Fruit fly (Drosophila melanogaster): Measurements from ENCODE around the gene Hsp23.
A peak's percentile ranks its signal among the peaks of the same experiment; 100 is the strongest.

Gene Hsp23

DNA sequence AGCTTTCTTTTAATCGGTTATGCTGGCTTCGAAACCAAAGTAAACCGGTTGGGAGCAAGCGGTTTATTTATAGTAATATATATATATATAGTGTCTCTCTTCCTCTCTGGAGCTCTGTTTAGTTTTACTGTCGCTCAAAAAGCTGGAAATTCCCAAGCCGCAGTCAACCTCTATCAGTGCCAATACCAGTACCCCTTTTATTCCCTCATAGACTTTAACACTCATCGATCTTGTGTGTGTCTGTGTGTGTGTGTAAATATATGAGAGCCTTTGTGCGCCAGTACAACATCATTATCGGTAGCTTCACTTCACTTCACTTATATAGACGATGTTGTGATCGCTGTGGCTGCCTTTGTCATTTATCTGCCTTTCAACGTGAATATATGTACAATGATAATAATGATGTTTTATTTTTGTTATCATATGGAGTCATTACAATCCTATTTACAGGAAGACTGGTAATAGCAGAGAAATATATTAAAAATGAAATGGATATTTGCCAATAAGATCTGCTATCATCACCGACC is 43.7 kb upstream of the Hsp23 start:
- TF ChIP-seq esg (GFP tag; conservative IDR thresholded peaks at IDR 0.05) (no peak), Med (GFP tag) (peak; percentile 50), CG7963 (GFP tag; IDR thresholded peaks at IDR 0.05; ENCODE audit: partially characterized antibody) (no peak), CG12659 (GFP tag; optimal IDR thresholded peaks at IDR 0.05) (no peak), trh (GFP tag; optimal IDR thresholded peaks at IDR 0.05) (no peak), cg (GFP tag; optimal IDR thresholded peaks at IDR 0.05) (peak; percentile 49), CG4730 (GFP tag; IDR thresholded peaks at IDR 0.05) (no peak), CG12769 (tag; optimal IDR thresholded peaks at IDR 0.05) (peak; percentile 63), Hr39 (optimal IDR thresholded peaks at IDR 0.05) (no peak), CG3995 (GFP tag; optimal IDR thresholded peaks at IDR 0.05) (peak; percentile 27), nom (GFP tag; optimal IDR thresholded peaks at IDR 0.05) (peak; percentile 34), CG30431 (GFP tag; optimal IDR thresholded peaks at IDR 0.05) (no peak), pan (optimal IDR thresholded peaks at IDR 0.05) (no peak), pan (GFP tag; optimal IDR thresholded peaks at IDR 0.05 in 1 of 2, IDR thresholded peaks at IDR 0.05 in 1 of 2) (no peak), scrt (GFP tag; optimal IDR thresholded peaks at IDR 0.05) (no peak), her (GFP tag; optimal IDR thresholded peaks at IDR 0.05) (no peak), Stat92E (GFP tag; optimal IDR thresholded peaks at IDR 0.05) (no peak), NFAT (GFP tag; IDR thresholded peaks at IDR 0.05) (no peak), Trl (optimal IDR thresholded peaks at IDR 0.05) (peak; percentile 7 to 32), Trl (GFP tag; optimal IDR thresholded peaks at IDR 0.05) (no peak), CG42726 (GFP tag; IDR thresholded peaks at IDR 0.05; ENCODE audit: partially characterized antibody) (no peak)

DNA sequence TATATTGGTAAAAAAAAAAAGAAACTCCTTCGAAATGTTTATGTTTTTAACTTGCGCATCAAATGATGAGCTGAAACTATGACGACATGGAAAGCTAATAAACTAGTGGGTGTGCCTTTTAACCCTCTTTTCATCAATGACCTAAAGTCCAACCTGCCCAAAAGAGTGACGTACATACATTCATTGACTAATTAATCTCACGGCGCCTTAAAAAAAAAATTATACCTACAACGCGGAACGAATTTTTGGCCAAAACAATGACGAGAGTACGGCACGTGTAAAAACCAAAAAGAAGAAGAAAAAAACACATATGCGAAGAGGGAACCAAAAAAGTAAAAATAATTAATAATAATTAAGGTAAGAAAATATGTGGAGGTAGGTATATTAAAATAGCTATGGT is 43.2 kb upstream of the Hsp23 start, which contains the start of gene PGRP-LC:
Gene PGRP-LC (plus strand): TSS at position 301 of the 400 bp plus-strand sequence.
- TF ChIP-seq grau (tag; optimal IDR thresholded peaks at IDR 0.05) (no peak), cwo (GFP tag; optimal IDR thresholded peaks at IDR 0.05) (no peak), Hr78 (GFP tag; optimal IDR thresholded peaks at IDR 0.05) (no peak), GATAe (GFP tag; conservative IDR thresholded peaks at IDR 0.05) (no peak), danr (GFP tag; IDR thresholded peaks at IDR 0.05) (no peak), sna (GFP tag; IDR thresholded peaks at IDR 0.05; ENCODE audit: partially characterized antibody) (no peak), unpg (GFP tag; optimal IDR thresholded peaks at IDR 0.05) (no peak), CG9876 (GFP tag; optimal IDR thresholded peaks at IDR 0.05) (no peak), Spps (tag; optimal IDR thresholded peaks at IDR 0.05) (no peak), CG34376 (GFP tag; optimal IDR thresholded peaks at IDR 0.05) (no peak), ewg (GFP tag; optimal IDR thresholded peaks at IDR 0.05) (no peak)

DNA sequence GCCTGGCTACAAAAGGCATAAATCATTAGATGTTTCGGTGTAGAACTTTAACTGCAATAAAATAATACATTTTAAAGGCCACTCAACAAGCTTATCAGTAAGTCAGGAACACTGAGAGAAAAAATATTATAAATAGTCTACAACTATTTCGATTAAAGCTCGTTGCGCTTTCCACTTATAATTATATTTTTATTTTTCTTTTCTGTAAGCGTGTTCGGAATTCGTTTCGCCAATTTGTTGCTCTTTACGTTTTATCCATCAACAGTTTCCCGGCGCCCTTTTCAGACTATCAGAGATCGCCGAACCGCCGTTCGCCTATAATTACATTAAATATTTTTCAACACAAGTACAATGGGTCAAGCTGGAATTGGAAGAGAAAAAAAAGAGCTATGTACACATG is 42.7 kb upstream of the Hsp23 start:
- no peak for TF ChIP-seq CG7786 (GFP tag; optimal IDR thresholded peaks at IDR 0.05)
- TF ChIP-seq Dfd (GFP tag; optimal IDR thresholded peaks at IDR 0.05) = no peak
- no peak for TF ChIP-seq CG9797 (GFP tag; optimal IDR thresholded peaks at IDR 0.05)
- TF ChIP-seq Mes4 (GFP tag; optimal IDR thresholded peaks at IDR 0.05) = no peak
- TF ChIP-seq tx (GFP tag; optimal IDR thresholded peaks at IDR 0.05) = no peak
- TF ChIP-seq lilli (GFP tag; optimal IDR thresholded peaks at IDR 0.05) = peak; percentile 24
- TF ChIP-seq Adf1 (GFP tag; IDR thresholded peaks at IDR 0.05) = no peak
- TF ChIP-seq Hmx (GFP tag; optimal IDR thresholded peaks at IDR 0.05) = no peak
- no peak for TF ChIP-seq CG11093 (GFP tag; IDR thresholded peaks at IDR 0.05)
- TF ChIP-seq CG33557 (GFP tag; optimal IDR thresholded peaks at IDR 0.05) = no peak
- TF ChIP-seq slbo (GFP tag; IDR thresholded peaks at IDR 0.05) = peak; percentile 43
- TF ChIP-seq Rfx (GFP tag; IDR thresholded peaks at IDR 0.05) = 0 out of 2 replicates have a peak, but pooled peaks have one; percentile 25
- TF ChIP-seq CG9817 (tag; optimal IDR thresholded peaks at IDR 0.05) = no peak
- TF ChIP-seq br (optimal IDR thresholded peaks at IDR 0.05) = no peak
- TF ChIP-seq stc (GFP tag; IDR thresholded peaks at IDR 0.05) = no peak
- peak; percentile 56 for TF ChIP-seq row (GFP tag; IDR thresholded peaks at IDR 0.05)
- no peak for TF ChIP-seq insv (GFP tag; optimal IDR thresholded peaks at IDR 0.05)
- peak; percentile 70 for TF ChIP-seq sens (GFP tag)
- no peak for TF ChIP-seq CG11723 (GFP tag; optimal IDR thresholded peaks at IDR 0.05)
- peak; percentile 79 for TF ChIP-seq Med (GFP tag)

Data from whole organism, embryonic.